Fruit fly (Drosophila melanogaster): ENCODE data around the gene Culd.

Culd gene

dm6 chr3L:8308891-8309352 is 47.2 kb downstream of the Culd start, which contains the start of gene BI-1 (continued):
- no peak for TF ChIP-seq CG6813 (GFP tag; optimal IDR thresholded peaks at IDR 0.05)
- TF ChIP-seq MTF-1 (GFP tag; optimal IDR thresholded peaks at IDR 0.05; ENCODE audit: borderline replicate concordance), result no peak
- no peak for TF ChIP-seq CG9797 (GFP tag; optimal IDR thresholded peaks at IDR 0.05)
- no peak for TF ChIP-seq CG43689 (GFP tag; IDR thresholded peaks at IDR 0.05)
- peak; percentile 60 for TF ChIP-seq Fer2 (tag; optimal IDR thresholded peaks at IDR 0.05)
- TF ChIP-seq h (optimal IDR thresholded peaks at IDR 0.05), result no peak
- TF ChIP-seq CG3726 (GFP tag; IDR thresholded peaks at IDR 0.05), result no peak
- no peak for TF ChIP-seq CG16863 (GFP tag; optimal IDR thresholded peaks at IDR 0.05)
- peak; percentile 24; the same call in 1 of the 2 replicates for TF ChIP-seq CG32772 (GFP tag; IDR thresholded peaks at IDR 0.05)
- TF ChIP-seq BEAF-32 (GFP tag; optimal IDR thresholded peaks at IDR 0.05), result peak; percentile 45
- no peak for TF ChIP-seq pfk (GFP tag; optimal IDR thresholded peaks at IDR 0.05)
- TF ChIP-seq croc (GFP tag; conservative IDR thresholded peaks at IDR 0.05), result peak; percentile 16; the same call in 1 of the 3 replicates
- TF ChIP-seq peb (GFP tag; IDR thresholded peaks at IDR 0.05), result no peak
- peak; percentile 15 for TF ChIP-seq CG2875 (GFP tag; optimal IDR thresholded peaks at IDR 0.05)
- peak; percentile 2 to 83 for TF ChIP-seq crp (GFP tag; optimal IDR thresholded peaks at IDR 0.05)
- TF ChIP-seq Max (GFP tag; optimal IDR thresholded peaks at IDR 0.05), result peak; percentile 83
- peak; percentile 53 for TF ChIP-seq al (GFP tag; IDR thresholded peaks at IDR 0.05)
- peak; percentile 2 for TF ChIP-seq CG10431 (GFP tag; optimal IDR thresholded peaks at IDR 0.05)
- TF ChIP-seq dmrt11E (tag; optimal IDR thresholded peaks at IDR 0.05), result peak; percentile 60
- peak in 1 of 3 experiments; percentile 43 for TF ChIP-seq Stat92E (GFP tag; optimal IDR thresholded peaks at IDR 0.05)
- TF ChIP-seq cwo (GFP tag; optimal IDR thresholded peaks at IDR 0.05), result peak; percentile 63
- no peak for TF ChIP-seq vvl (GFP tag; IDR thresholded peaks at IDR 0.05)

dm6 chr3L:8306880-8307279 is 49.2 kb downstream of the Culd start, which contains the start of gene Gr66a:
TSS of gene Gr66a (minus strand) at chr3L:8306980.
- TF ChIP-seq sna (GFP tag; IDR thresholded peaks at IDR 0.05; ENCODE audit: partially characterized antibody) (no peak), CG8359 (GFP tag; optimal IDR thresholded peaks at IDR 0.05; ENCODE audit: borderline replicate concordance) (no peak), CG12391 (tag; optimal IDR thresholded peaks at IDR 0.05) (no peak), p53 (GFP tag; optimal IDR thresholded peaks at IDR 0.05) (no peak), Bteb2 (GFP tag; optimal IDR thresholded peaks at IDR 0.05) (no peak), tgo (GFP tag; IDR thresholded peaks at IDR 0.05) (no peak), Atf6 (GFP tag; IDR thresholded peaks at IDR 0.05) (no peak), CG9437 (GFP tag; optimal IDR thresholded peaks at IDR 0.05) (no peak), salm (tag; optimal IDR thresholded peaks at IDR 0.05) (no peak), Bdp1 (GFP tag; optimal IDR thresholded peaks at IDR 0.05) (no peak), sug (tag; optimal IDR thresholded peaks at IDR 0.05) (no peak), CG2199 (GFP tag; IDR thresholded peaks at IDR 0.05) (no peak), schlank (tag; optimal IDR thresholded peaks at IDR 0.05) (no peak), CG3065 (GFP tag; optimal IDR thresholded peaks at IDR 0.05) (no peak), D (optimal IDR thresholded peaks at IDR 0.05) (no peak), D (GFP tag; optimal IDR thresholded peaks at IDR 0.05) (no peak), tin (GFP tag; optimal IDR thresholded peaks at IDR 0.05) (no peak), CG31388 (GFP tag; optimal IDR thresholded peaks at IDR 0.05) (no peak), CG7786 (GFP tag; optimal IDR thresholded peaks at IDR 0.05) (no peak)

All from whole organism, embryonic.